Fruit fly (Drosophila melanogaster): ENCODE measurements around the gene Ag5r.

Gene Ag5r

DNA sequence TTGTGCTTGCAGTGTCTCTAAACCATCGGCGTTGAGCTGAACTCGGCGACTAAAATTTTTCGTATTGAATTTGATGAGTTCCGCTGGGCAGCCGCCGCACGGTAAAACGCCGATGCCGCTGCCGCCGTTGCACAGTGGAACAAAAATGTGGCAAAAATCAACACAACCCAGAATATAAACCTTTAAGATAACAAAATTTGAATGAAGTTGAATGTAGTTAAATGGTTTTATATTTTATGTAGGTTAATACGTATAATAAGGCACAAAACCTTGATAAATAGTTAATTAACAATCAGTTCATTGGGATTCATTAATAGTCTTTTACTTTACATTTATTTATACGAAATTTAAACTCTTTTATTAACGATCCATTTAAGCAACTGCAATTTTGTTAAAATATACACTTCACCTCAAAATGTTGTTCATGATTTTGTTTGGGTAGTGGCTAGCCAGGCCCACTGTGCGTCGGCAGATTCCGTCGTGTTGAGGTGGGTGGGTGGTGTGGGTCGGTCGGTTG is 20.6 kb downstream of the Ag5r start, which contains the start of gene CG15890 (continued):
- TF ChIP-seq Elba2 (GFP tag; optimal IDR thresholded peaks at IDR 0.05) (no peak), Drgx (GFP tag; IDR thresholded peaks at IDR 0.05) (no peak), ems (GFP tag; optimal IDR thresholded peaks at IDR 0.05) (peak; percentile 24), CG34224 (GFP tag; IDR thresholded peaks at IDR 0.05; ENCODE audit: partially characterized antibody) (no peak), CG31224 (GFP tag; IDR thresholded peaks at IDR 0.05) (no peak), fd64A (GFP tag; optimal IDR thresholded peaks at IDR 0.05) (no peak), gce (GFP tag; IDR thresholded peaks at IDR 0.05) (0 out of 3 replicates have a peak, but pooled peaks have one; percentile 7), toy (GFP tag; IDR thresholded peaks at IDR 0.05) (no peak), Oli (tag; optimal IDR thresholded peaks at IDR 0.05) (peak; percentile 79), CTCF (GFP tag; optimal IDR thresholded peaks at IDR 0.05) (peak; percentile 17), dmrt99B (tag; optimal IDR thresholded peaks at IDR 0.05) (peak; percentile 84), Dip3 (GFP tag; optimal IDR thresholded peaks at IDR 0.05) (peak; percentile 3), row (GFP tag; IDR thresholded peaks at IDR 0.05) (peak; percentile 66), CG3065 (GFP tag; optimal IDR thresholded peaks at IDR 0.05) (no peak), CG18599 (GFP tag; optimal IDR thresholded peaks at IDR 0.05) (peak; percentile 63), gem (tag; optimal IDR thresholded peaks at IDR 0.05) (peak; percentile 86), CG14441 (GFP tag; IDR thresholded peaks at IDR 0.05) (peak; percentile 32; the same call in 1 of the 2 replicates), ab (GFP tag; optimal IDR thresholded peaks at IDR 0.05) (no peak), CG4617 (GFP tag; optimal IDR thresholded peaks at IDR 0.05; ENCODE audit: borderline replicate concordance) (no peak), Fer2 (tag; optimal IDR thresholded peaks at IDR 0.05) (no peak), Ptx1 (GFP tag; IDR thresholded peaks at IDR 0.05) (no peak), CG32532 (GFP tag; IDR thresholded peaks at IDR 0.05) (no peak), CG1832 (GFP tag; optimal IDR thresholded peaks at IDR 0.05) (no peak), Hsf (GFP tag; optimal IDR thresholded peaks at IDR 0.05) (peak; percentile 64), al (GFP tag; IDR thresholded peaks at IDR 0.05) (peak; percentile 15; the same call in 1 of the 2 replicates), CG7987 (GFP tag; optimal IDR thresholded peaks at IDR 0.05) (no peak), Sry-δ (GFP tag; optimal IDR thresholded peaks at IDR 0.05) (no peak), Oaz (GFP tag; IDR thresholded peaks at IDR 0.05) (no peak), CG11560 (tag; IDR thresholded peaks at IDR 0.05) (no peak), Fer1 (GFP tag; optimal IDR thresholded peaks at IDR 0.05) (peak; percentile 57), CG11398 (GFP tag; optimal IDR thresholded peaks at IDR 0.05) (no peak), HmgD (GFP tag; optimal IDR thresholded peaks at IDR 0.05) (no peak), CG18011 (GFP tag; optimal IDR thresholded peaks at IDR 0.05) (no peak), Atf6 (GFP tag; IDR thresholded peaks at IDR 0.05) (peak; percentile 57; the same call in 1 of the 2 replicates), Adf1 (GFP tag; IDR thresholded peaks at IDR 0.05) (no peak; the same call in none of the 2 replicates), nom (GFP tag; optimal IDR thresholded peaks at IDR 0.05) (no peak), CG2120 (GFP tag; optimal IDR thresholded peaks at IDR 0.05) (peak; percentile 51), ranshi (GFP tag; IDR thresholded peaks at IDR 0.05) (peak; percentile 8; the same call in 1 of the 2 replicates), Pdp1 (GFP tag; optimal IDR thresholded peaks at IDR 0.05) (peak; percentile 2 to 39), klu (GFP tag; IDR thresholded peaks at IDR 0.05) (0 out of 2 replicates have a peak, but pooled peaks have one; percentile 32), stc (GFP tag; IDR thresholded peaks at IDR 0.05) (0 out of 2 replicates have a peak, but pooled peaks have one; percentile 11), disco-r (GFP tag; optimal IDR thresholded peaks at IDR 0.05) (no peak), tna (GFP tag; IDR thresholded peaks at IDR 0.05; ENCODE audit: partially characterized antibody) (no peak), ap (GFP tag; IDR thresholded peaks at IDR 0.05) (no peak), Doc3 (GFP tag; IDR thresholded peaks at IDR 0.05; ENCODE audit: partially characterized antibody) (no peak), Lhr (GFP tag; optimal IDR thresholded peaks at IDR 0.05) (peak; percentile 12), CG4707 (GFP tag; optimal IDR thresholded peaks at IDR 0.05) (peak; percentile 32), CG11696 (GFP tag; IDR thresholded peaks at IDR 0.05) (no peak), zen2 (GFP tag; IDR thresholded peaks at IDR 0.05; ENCODE audit: partially characterized antibody) (no peak), CG34422 (GFP tag; IDR thresholded peaks at IDR 0.05) (0 out of 3 replicates have a peak, but pooled peaks have one; percentile 7), CG18764 (GFP tag; optimal IDR thresholded peaks at IDR 0.05) (no peak)
